Fruit fly (Drosophila melanogaster) whole organism, prepupa: ENCODE measurements around the gene CG42300.

Source experiments
- CG10631 ChIP-seq: fragments of 200-800 bp; sonication (Bioruptor generic); optimal IDR thresholded peaks from 2 replicates; lab custom pipeline; 2016; ENCODE audit warnings: missing biosample characterization, missing genetic modification characterization
- CG10669 ChIP-seq: fragments of 200-800 bp; sonication (Bioruptor generic); optimal IDR thresholded peaks from 3 replicates; lab custom pipeline; 2018; ENCODE audit warnings: missing biosample characterization, mild to moderate bottlenecking, missing genetic modification characterization, moderate library complexity
- CG11294 ChIP-seq: fragments of 200-800 bp; sonication (Bioruptor generic); IDR thresholded peaks from 2 replicates; pipeline ENCODE4 v1.3.6; 2022; ENCODE audit warnings: missing biosample characterization, missing genetic modification characterization
- CG11902 ChIP-seq: fragments of 200-800 bp; sonication (Bioruptor generic); optimal IDR thresholded peaks from 3 replicates; lab custom pipeline; 2016; ENCODE audit warnings: missing biosample characterization, missing genetic modification characterization
- CG15336 ChIP-seq: fragments of 200-800 bp; sonication (Bioruptor generic); IDR thresholded peaks from 2 replicates; pipeline ENCODE4 v1.3.6; 2022; ENCODE audit warnings: missing biosample characterization, missing genetic modification characterization
- CG1621 ChIP-seq: fragments of 200-800 bp; sonication (Bioruptor generic); optimal IDR thresholded peaks from 3 replicates; lab custom pipeline; 2018; ENCODE audit warnings: missing biosample characterization, mild to moderate bottlenecking, missing genetic modification characterization
- CG3032 ChIP-seq: fragments of 200-800 bp; optimal IDR thresholded peaks from 2 replicates; lab custom pipeline; 2019; ENCODE audit warnings: missing biosample characterization, mild to moderate bottlenecking, missing genetic modification characterization, moderate library complexity
- CG31627 ChIP-seq: fragments of 200-800 bp; sonication (Bioruptor generic); optimal IDR thresholded peaks from 3 replicates; lab custom pipeline; 2016; ENCODE audit warnings: missing biosample characterization, missing genetic modification characterization
- CG32006 ChIP-seq: fragments of 200-800 bp; sonication (Bioruptor generic); optimal IDR thresholded peaks from 3 replicates; lab custom pipeline; 2017; ENCODE audit warnings: missing biosample characterization, mild to moderate bottlenecking, missing genetic modification characterization
- CG34406 ChIP-seq: fragments of 200-800 bp; sonication (Bioruptor generic); optimal IDR thresholded peaks from 3 replicates; lab custom pipeline; 2016; ENCODE audit warnings: missing biosample characterization, missing genetic modification characterization
- CG3919 ChIP-seq: fragments of 200-800 bp; sonication (Bioruptor generic); optimal IDR thresholded peaks from 3 replicates; lab custom pipeline; 2016; ENCODE audit warnings: missing biosample characterization, missing genetic modification characterization
- CG4318 ChIP-seq: fragments of 200-800 bp; sonication (Bioruptor generic); optimal IDR thresholded peaks from 3 replicates; lab custom pipeline; 2017; ENCODE audit warnings: missing biosample characterization, mild to moderate bottlenecking, missing genetic modification characterization
- CG6163 ChIP-seq: fragments of 200-800 bp; sonication (Bioruptor generic); IDR thresholded peaks from 3 replicates; pipeline ENCODE4 v1.3.6; 2022; ENCODE audit warnings: missing biosample characterization, missing genetic modification characterization
- CG6276 ChIP-seq: fragments of 200-800 bp; sonication (Bioruptor generic); optimal IDR thresholded peaks from 2 replicates; lab custom pipeline; 2017; ENCODE audit warnings: missing biosample characterization, mild to moderate bottlenecking, missing genetic modification characterization
- CG6792 ChIP-seq: fragments of 200-800 bp; sonication (Bioruptor generic); optimal IDR thresholded peaks from 3 replicates; lab custom pipeline; 2016; ENCODE audit warnings: missing biosample characterization, missing genetic modification characterization
- CG6808 ChIP-seq: fragments of 200-800 bp; sonication (Bioruptor generic); optimal IDR thresholded peaks from 3 replicates; lab custom pipeline; 2017; ENCODE audit warnings: missing biosample characterization, missing genetic modification characterization, mild to moderate bottlenecking, moderate library complexity, missing genetic modification reagents
- CG6854 ChIP-seq: fragments of 200-800 bp; sonication (Bioruptor generic); optimal IDR thresholded peaks from 2 replicates; lab custom pipeline; 2017; ENCODE audit warnings: missing biosample characterization, mild to moderate bottlenecking, missing genetic modification characterization
- CG7368 ChIP-seq: fragments of 200-800 bp; sonication (Bioruptor generic); optimal IDR thresholded peaks from 3 replicates; lab custom pipeline; 2016; ENCODE audit warnings: missing biosample characterization, missing genetic modification characterization
- CG8119 ChIP-seq: fragments of 200-800 bp; sonication (Bioruptor generic); IDR thresholded peaks from 3 replicates; pipeline ENCODE4 v1.3.6; 2022; ENCODE audit warnings: missing biosample characterization, missing genetic modification characterization
- CG8319 ChIP-seq: fragments of 200-800 bp; sonication (Bioruptor generic); optimal IDR thresholded peaks from 3 replicates; lab custom pipeline; 2016; ENCODE audit warnings: missing biosample characterization, missing genetic modification characterization
- CG8632 ChIP-seq: fragments of 200-800 bp; sonication (Bioruptor generic); optimal IDR thresholded peaks from 3 replicates; lab custom pipeline; 2016; ENCODE audit warnings: missing biosample characterization, missing genetic modification characterization
- CG9139 ChIP-seq: fragments of 200-800 bp; sonication (Bioruptor generic); optimal IDR thresholded peaks from 3 replicates; lab custom pipeline; 2017; ENCODE audit warnings: missing biosample characterization, mild to moderate bottlenecking, missing genetic modification characterization
- Eip75B ChIP-seq: fragments of 200-800 bp; sonication (Bioruptor generic); optimal IDR thresholded peaks from 3 replicates; lab custom pipeline; 2016; ENCODE audit warnings: missing biosample characterization, missing genetic modification characterization
- Eip78C ChIP-seq: fragments of 200-800 bp; sonication (Bioruptor generic); peaks from one replicate; lab custom pipeline; 2016; ENCODE audit warnings: missing biosample characterization, missing genetic modification characterization
- Eip93F ChIP-seq: fragments of 200-800 bp; sonication (Bioruptor generic); optimal IDR thresholded peaks from 2 replicates; lab custom pipeline; 2016; ENCODE audit warnings: missing biosample characterization, mild to moderate bottlenecking, missing genetic modification characterization
- Ets21C ChIP-seq: fragments of 200-800 bp; sonication (Bioruptor generic); optimal IDR thresholded peaks from 3 replicates; lab custom pipeline; 2016; ENCODE audit warnings: missing biosample characterization, missing genetic modification characterization
- Ets96B ChIP-seq: fragments of 200-800 bp; optimal IDR thresholded peaks from 2 replicates; lab custom pipeline; 2019; ENCODE audit warnings: missing biosample characterization, mild to moderate bottlenecking, missing genetic modification characterization, moderate library complexity
- Gug ChIP-seq: fragments of 200-800 bp; sonication (Bioruptor generic); IDR thresholded peaks from 2 replicates; pipeline ENCODE4 v1.3.6; 2022; ENCODE audit warnings: missing biosample characterization, missing genetic modification characterization
- Hr38 ChIP-seq: sonication (Bioruptor generic); optimal IDR thresholded peaks from 2 replicates; lab custom pipeline; 2016; ENCODE audit warnings: missing biosample characterization, missing genetic modification characterization
- Hr39 ChIP-seq: fragments of 200-800 bp; sonication (Bioruptor generic); optimal IDR thresholded peaks from 2 replicates; lab custom pipeline; 2016; ENCODE audit warnings: missing biosample characterization, missing genetic modification characterization
- Hr4 ChIP-seq: fragments of 200-800 bp; sonication (Bioruptor generic); optimal IDR thresholded peaks from 3 replicates; lab custom pipeline; 2016; ENCODE audit warnings: missing biosample characterization, missing genetic modification characterization
- Lpt ChIP-seq: fragments of 200-800 bp; sonication (Bioruptor generic); optimal IDR thresholded peaks from 3 replicates; lab custom pipeline; 2016; ENCODE audit warnings: missing biosample characterization, missing genetic modification characterization
- Met ChIP-seq: fragments of 200-800 bp; sonication (Bioruptor generic); optimal IDR thresholded peaks from 3 replicates; lab custom pipeline; 2016; ENCODE audit warnings: missing biosample characterization, missing genetic modification characterization
- OdsH ChIP-seq: fragments of 200-800 bp; sonication (Bioruptor generic); optimal IDR thresholded peaks from 3 replicates; lab custom pipeline; 2016; ENCODE audit warnings: missing biosample characterization, missing genetic modification characterization
- Smox ChIP-seq: fragments of 200-800 bp; sonication (Bioruptor generic); optimal IDR thresholded peaks from 3 replicates; lab custom pipeline; 2016; ENCODE audit warnings: missing biosample characterization, missing genetic modification characterization
- Sox102F ChIP-seq: fragments of 200-800 bp; sonication (Bioruptor generic); optimal IDR thresholded peaks from 2 replicates; lab custom pipeline; 2016; ENCODE audit warnings: missing biosample characterization, mild to moderate bottlenecking, missing genetic modification characterization
- Sox14 ChIP-seq: fragments of 200-800 bp; sonication (Bioruptor generic); optimal IDR thresholded peaks from 3 replicates; lab custom pipeline; 2016; ENCODE audit warnings: missing biosample characterization, missing genetic modification characterization
- Sox15 ChIP-seq: fragments of 200-800 bp; sonication (Bioruptor generic); optimal IDR thresholded peaks from 3 replicates; lab custom pipeline; 2016; ENCODE audit warnings: missing biosample characterization, missing genetic modification characterization
- achi ChIP-seq: fragments of 200-800 bp; sonication (Bioruptor generic); optimal IDR thresholded peaks from 3 replicates; lab custom pipeline; 2016; ENCODE audit warnings: missing biosample characterization, missing genetic modification characterization
- acj6 ChIP-seq: fragments of 200-800 bp; sonication (Bioruptor generic); optimal IDR thresholded peaks from 3 replicates; lab custom pipeline; 2016; ENCODE audit warnings: missing biosample characterization, missing genetic modification characterization
- cyc ChIP-seq: fragments of 200-800 bp; sonication (Bioruptor generic); optimal IDR thresholded peaks from 3 replicates; lab custom pipeline; 2016; ENCODE audit warnings: missing biosample characterization, missing genetic modification characterization
- dac ChIP-seq: fragments of 200-800 bp; sonication (Bioruptor generic); optimal IDR thresholded peaks from 2 replicates; lab custom pipeline; 2017; ENCODE audit warnings: missing biosample characterization, mild to moderate bottlenecking, missing genetic modification characterization
- esn ChIP-seq: fragments of 200-800 bp; sonication (Bioruptor generic); optimal IDR thresholded peaks from 2 replicates; lab custom pipeline; 2016; ENCODE audit warnings: missing biosample characterization, mild to moderate bottlenecking, missing genetic modification characterization, moderate library complexity
- fd59A ChIP-seq: fragments of 200-800 bp; sonication (Bioruptor generic); optimal IDR thresholded peaks from 2 replicates; lab custom pipeline; 2017; ENCODE audit warnings: missing biosample characterization, mild to moderate bottlenecking, missing genetic modification characterization, missing genetic modification reagents
- fd85E ChIP-seq: fragments of 200-800 bp; sonication (Bioruptor generic); optimal IDR thresholded peaks from 3 replicates; lab custom pipeline; 2016; ENCODE audit warnings: missing biosample characterization, missing genetic modification characterization
- fkh ChIP-seq: fragments of 200-800 bp; sonication (Bioruptor generic); optimal IDR thresholded peaks from 3 replicates; lab custom pipeline; 2017; ENCODE audit warnings: missing biosample characterization, mild to moderate bottlenecking, missing genetic modification characterization, moderate library complexity
- net ChIP-seq: fragments of 200-800 bp; sonication (Bioruptor generic); optimal IDR thresholded peaks from 3 replicates; lab custom pipeline; 2016; ENCODE audit warnings: missing biosample characterization, missing genetic modification characterization
- pdm3 ChIP-seq: fragments of 200-800 bp; sonication (Bioruptor generic); optimal IDR thresholded peaks from 3 replicates; lab custom pipeline; 2016; ENCODE audit warnings: missing biosample characterization, missing genetic modification characterization
- salr ChIP-seq, 2 experiments: fragments of 200-800 bp; sonication (Bioruptor generic); optimal IDR thresholded peaks; 3 replicates each; lab custom pipeline; 2016 to 2018; ENCODE audit warnings: missing biosample characterization in 2 of 2, missing genetic modification characterization in 2 of 2, mild to moderate bottlenecking in 1 of 2
- spab ChIP-seq: fragments of 200-800 bp; sonication (Bioruptor generic); optimal IDR thresholded peaks from 2 replicates; lab custom pipeline; 2017; ENCODE audit warnings: missing biosample characterization, mild to moderate bottlenecking, missing genetic modification characterization, missing genetic modification reagents
- ss ChIP-seq, 2 experiments: fragments of 200-800 bp; sonication (Bioruptor generic); optimal IDR thresholded peaks; 2 replicates in 1 of 2; 3 replicates in 1 of 2; lab custom pipeline; 2017 to 2018; ENCODE audit warnings: mild to moderate bottlenecking in 2 of 2, missing biosample characterization in 2 of 2, missing genetic modification characterization in 2 of 2, moderate library complexity in 1 of 2
- svp ChIP-seq: fragments of 200-800 bp; sonication (Bioruptor generic); peaks from one replicate; lab custom pipeline; 2016; ENCODE audit warnings: missing biosample characterization, missing genetic modification characterization
- vri ChIP-seq: fragments of 200-800 bp; sonication (Bioruptor generic); optimal IDR thresholded peaks from 3 replicates; lab custom pipeline; 2016; ENCODE audit warnings: missing biosample characterization, mild to moderate bottlenecking, missing genetic modification characterization

The CG42300 gene

dm6 chrX:15530369-15530768 is 25.5 kb downstream of the CG42300 start:
- TF ChIP-seq fd85E (GFP tag; lab: Kevin White, UChicago) (no peak), Hr4 (GFP tag; lab: Kevin White, UChicago) (no peak), Smox (peak; percentile 57), CG31627 (GFP tag; lab: Kevin White, UChicago) (peak; percentile 40), CG6792 (GFP tag; lab: Kevin White, UChicago) (peak; percentile 49), CG6163 (GFP tag; lab: Robert Waterston, UW) (0 out of 3 replicates have a peak, but pooled peaks have one; percentile 17), esn (GFP tag; lab: Kevin White, UChicago) (peak; percentile 58), Lpt (GFP tag; lab: Kevin White, UChicago) (no peak), Gug (GFP tag; lab: Robert Waterston, UW) (no peak), salr (GFP tag; optimal IDR thresholded peaks at IDR 0.05; lab: Kevin White, UChicago) (no peak), CG8319 (GFP tag; lab: Kevin White, UChicago) (peak; percentile 19), dac (no peak), CG32006 (GFP tag; lab: Kevin White, UChicago) (peak; percentile 20), Sox15 (GFP tag; lab: Kevin White, UChicago) (peak; percentile 48), CG3032 (peak; percentile 45), CG11294 (GFP tag; lab: Robert Waterston, UW) (no peak), achi (GFP tag; lab: Kevin White, UChicago) (peak; percentile 39), ss (GFP tag; optimal IDR thresholded peaks at IDR 0.05; lab: Kevin White, UChicago) (no peak), CG6854 (no peak), Sox102F (GFP tag; lab: Kevin White, UChicago) (no peak), vri (GFP tag; lab: Kevin White, UChicago) (no peak), svp (peak; percentile 79), CG6276 (GFP tag; lab: Kevin White, UChicago) (no peak), Ets96B (tag; lab: Kevin White, UChicago) (peak; percentile 49), Eip93F (no peak), fkh (GFP tag; lab: Kevin White, UChicago) (no peak), Hr38 (GFP tag; lab: Kevin White, UChicago) (no peak), net (no peak), fd59A (GFP tag; lab: Kevin White, UChicago) (no peak), Sox14 (GFP tag; lab: Kevin White, UChicago) (peak; percentile 27), Eip75B (GFP tag; lab: Kevin White, UChicago) (peak; percentile 40), Eip78C (GFP tag; lab: Kevin White, UChicago) (peak; percentile 70), Ets21C (peak; percentile 19), CG1621 (no peak), CG6808 (GFP tag; lab: Kevin White, UChicago) (no peak), CG10631 (GFP tag; lab: Kevin White, UChicago) (peak; percentile 34), CG11902 (peak; percentile 13), CG10669 (GFP tag; lab: Kevin White, UChicago) (peak; percentile 42), Hr39 (GFP tag; lab: Kevin White, UChicago) (peak; percentile 28), spab (GFP tag; lab: Kevin White, UChicago) (peak; percentile 14), CG8119 (GFP tag; lab: Robert Waterston, UW) (no peak), cyc (GFP tag; lab: Kevin White, UChicago) (peak; percentile 43), CG4318 (GFP tag; lab: Kevin White, UChicago) (no peak), CG15336 (GFP tag; lab: Robert Waterston, UW) (no peak), CG8632 (GFP tag; lab: Kevin White, UChicago) (peak; percentile 48), CG3919 (GFP tag; lab: Kevin White, UChicago) (peak; percentile 46), Met (GFP tag; lab: Kevin White, UChicago) (peak; percentile 59), CG7368 (GFP tag; lab: Kevin White, UChicago) (peak; percentile 23), CG9139 (no peak), OdsH (GFP tag; lab: Kevin White, UChicago) (peak; percentile 48), CG34406 (GFP tag; lab: Kevin White, UChicago) (peak; percentile 52), acj6 (GFP tag; lab: Kevin White, UChicago) (peak; percentile 31), pdm3 (GFP tag; lab: Kevin White, UChicago) (peak; percentile 52)
